Fruit fly (Drosophila melanogaster): ENCODE measurements around the gene CG7362.

CG7362 gene

dm6 chr3R:14721942-14722939, 32.0 kb downstream of the CG7362 start:
- TF ChIP-seq CG14655 (GFP tag; optimal IDR thresholded peaks at IDR 0.05) (peak; percentile 70), Pif1B (GFP tag; optimal IDR thresholded peaks at IDR 0.05) (peak; percentile 59), CG34367 (tag; optimal IDR thresholded peaks at IDR 0.05) (peak; percentile 14), CG4496 (GFP tag; IDR thresholded peaks at IDR 0.05) (peak; percentile 80), CG8301 (tag; optimal IDR thresholded peaks at IDR 0.05) (peak; percentile 70), CG10348 (GFP tag; IDR thresholded peaks at IDR 0.05) (no peak), D1 (tag; optimal IDR thresholded peaks at IDR 0.05) (no peak), CG32121 (GFP tag; IDR thresholded peaks at IDR 0.05) (peak; percentile 73), rn (GFP tag; IDR thresholded peaks at IDR 0.05) (peak; percentile 20; the same call in 1 of the 2 replicates), gl (tag; optimal IDR thresholded peaks at IDR 0.05) (no peak), CG12605 (GFP tag; IDR thresholded peaks at IDR 0.05) (no peak; the same call in 1 of the 2 replicates), Snoo (tag; optimal IDR thresholded peaks at IDR 0.05) (peak; percentile 36), CG8159 (tag; optimal IDR thresholded peaks at IDR 0.05) (peak; percentile 58), EcR (GFP tag; optimal IDR thresholded peaks at IDR 0.05) (peak; percentile 66), CG13204 (GFP tag; optimal IDR thresholded peaks at IDR 0.05) (no peak), CG17806 (tag; optimal IDR thresholded peaks at IDR 0.05) (peak; percentile 65), CG15710 (tag; optimal IDR thresholded peaks at IDR 0.05) (peak; percentile 19), fd96Ca (GFP tag; IDR thresholded peaks at IDR 0.05) (peak; percentile 77; the same call in 2 of the 3 replicates), Pif1A (GFP tag; optimal IDR thresholded peaks at IDR 0.05) (peak; percentile 58), Ets98B (GFP tag; IDR thresholded peaks at IDR 0.05) (peak; percentile 43), CG9948 (tag; optimal IDR thresholded peaks at IDR 0.05) (peak; percentile 64)

dm6 chr3R:14720885-14721284, 33.4 kb downstream of the CG7362 start:
- TF ChIP-seq EcR (GFP tag; optimal IDR thresholded peaks at IDR 0.05) = no peak
- TF ChIP-seq Pif1B (GFP tag; optimal IDR thresholded peaks at IDR 0.05) = no peak
- no peak for TF ChIP-seq gl (tag; optimal IDR thresholded peaks at IDR 0.05)
- TF ChIP-seq CG10348 (GFP tag; IDR thresholded peaks at IDR 0.05) = no peak
- no peak for TF ChIP-seq D1 (tag; optimal IDR thresholded peaks at IDR 0.05)
- TF ChIP-seq CG8301 (tag; optimal IDR thresholded peaks at IDR 0.05) = no peak
- TF ChIP-seq CG15710 (tag; optimal IDR thresholded peaks at IDR 0.05) = no peak
- no peak for TF ChIP-seq CG9948 (tag; optimal IDR thresholded peaks at IDR 0.05)
- TF ChIP-seq CG17806 (tag; optimal IDR thresholded peaks at IDR 0.05) = no peak
- no peak for TF ChIP-seq CG4496 (GFP tag; IDR thresholded peaks at IDR 0.05)
- TF ChIP-seq CG32121 (GFP tag; IDR thresholded peaks at IDR 0.05) = no peak
- TF ChIP-seq Pif1A (GFP tag; optimal IDR thresholded peaks at IDR 0.05) = no peak
- no peak for TF ChIP-seq CG14655 (GFP tag; optimal IDR thresholded peaks at IDR 0.05)
- no peak for TF ChIP-seq Ets98B (GFP tag; IDR thresholded peaks at IDR 0.05)

dm6 chr3R:14720130-14720529, 34.1 kb downstream of the CG7362 start:
- TF ChIP-seq Snoo (tag; optimal IDR thresholded peaks at IDR 0.05) (no peak), CG17806 (tag; optimal IDR thresholded peaks at IDR 0.05) (no peak), CG8159 (tag; optimal IDR thresholded peaks at IDR 0.05) (no peak), CG14655 (GFP tag; optimal IDR thresholded peaks at IDR 0.05) (peak; percentile 77), rn (GFP tag; IDR thresholded peaks at IDR 0.05) (peak; percentile 31; the same call in 1 of the 2 replicates), CG32121 (GFP tag; IDR thresholded peaks at IDR 0.05) (peak; percentile 82), gl (tag; optimal IDR thresholded peaks at IDR 0.05) (no peak), CG12605 (GFP tag; IDR thresholded peaks at IDR 0.05) (peak; percentile 24; the same call in 1 of the 2 replicates), CG8301 (tag; optimal IDR thresholded peaks at IDR 0.05) (peak; percentile 59), D1 (tag; optimal IDR thresholded peaks at IDR 0.05) (no peak), Pif1A (GFP tag; optimal IDR thresholded peaks at IDR 0.05) (no peak), fd96Ca (GFP tag; IDR thresholded peaks at IDR 0.05) (peak; percentile 85), Ets98B (GFP tag; IDR thresholded peaks at IDR 0.05) (peak; percentile 74), CG9948 (tag; optimal IDR thresholded peaks at IDR 0.05) (peak; percentile 19), CG10348 (GFP tag; IDR thresholded peaks at IDR 0.05) (peak; percentile 62), CG4496 (GFP tag; IDR thresholded peaks at IDR 0.05) (peak; percentile 78)

dm6 chr3R:14719380-14719779, 34.9 kb downstream of the CG7362 start:
- TF ChIP-seq CG34367 (tag; optimal IDR thresholded peaks at IDR 0.05) = peak; percentile 71
- TF ChIP-seq CG32121 (GFP tag; IDR thresholded peaks at IDR 0.05) = peak; percentile 88
- peak; percentile 91 for TF ChIP-seq fd96Ca (GFP tag; IDR thresholded peaks at IDR 0.05)
- peak; percentile 80 for TF ChIP-seq CG17806 (tag; optimal IDR thresholded peaks at IDR 0.05)
- peak; percentile 85 for TF ChIP-seq Pif1A (GFP tag; optimal IDR thresholded peaks at IDR 0.05)
- peak; percentile 78 for TF ChIP-seq Pif1B (GFP tag; optimal IDR thresholded peaks at IDR 0.05)
- peak; percentile 80 for TF ChIP-seq CG9948 (tag; optimal IDR thresholded peaks at IDR 0.05)
- TF ChIP-seq CG15710 (tag; optimal IDR thresholded peaks at IDR 0.05) = peak; percentile 72
- peak; percentile 63 for TF ChIP-seq rn (GFP tag; IDR thresholded peaks at IDR 0.05)
- peak; percentile 62 for TF ChIP-seq CG13204 (GFP tag; optimal IDR thresholded peaks at IDR 0.05)
- peak; percentile 92 for TF ChIP-seq CG8301 (tag; optimal IDR thresholded peaks at IDR 0.05)
- TF ChIP-seq D1 (tag; optimal IDR thresholded peaks at IDR 0.05) = peak; percentile 14
- no peak for TF ChIP-seq Snoo (tag; optimal IDR thresholded peaks at IDR 0.05)
- TF ChIP-seq EcR (GFP tag; optimal IDR thresholded peaks at IDR 0.05) = no peak
- peak; percentile 80 for TF ChIP-seq CG8159 (tag; optimal IDR thresholded peaks at IDR 0.05)
- TF ChIP-seq gl (tag; optimal IDR thresholded peaks at IDR 0.05) = peak; percentile 55
- TF ChIP-seq CG12605 (GFP tag; IDR thresholded peaks at IDR 0.05) = peak; percentile 79
- peak; percentile 91 for TF ChIP-seq Ets98B (GFP tag; IDR thresholded peaks at IDR 0.05)
- peak; percentile 91 for TF ChIP-seq CG14655 (GFP tag; optimal IDR thresholded peaks at IDR 0.05)
- TF ChIP-seq CG10348 (GFP tag; IDR thresholded peaks at IDR 0.05) = peak; percentile 41
- peak; percentile 92 for TF ChIP-seq CG4496 (GFP tag; IDR thresholded peaks at IDR 0.05)

- TF ChIP-seq D1 (tag; optimal IDR thresholded peaks at IDR 0.05) = no peak
- TF ChIP-seq fd96Ca (GFP tag; IDR thresholded peaks at IDR 0.05) = no peak
- TF ChIP-seq CG13204 (GFP tag; optimal IDR thresholded peaks at IDR 0.05) = no peak
- no peak for TF ChIP-seq CG8159 (tag; optimal IDR thresholded peaks at IDR 0.05)
- no peak for TF ChIP-seq gl (tag; optimal IDR thresholded peaks at IDR 0.05)
- no peak for TF ChIP-seq CG14655 (GFP tag; optimal IDR thresholded peaks at IDR 0.05)
- no peak for TF ChIP-seq CG4496 (GFP tag; IDR thresholded peaks at IDR 0.05)
- TF ChIP-seq CG9948 (tag; optimal IDR thresholded peaks at IDR 0.05) = no peak
- no peak for TF ChIP-seq CG12605 (GFP tag; IDR thresholded peaks at IDR 0.05)
- no peak; the same call in 1 of the 2 replicates for TF ChIP-seq Ets98B (GFP tag; IDR thresholded peaks at IDR 0.05)
- TF ChIP-seq CG32121 (GFP tag; IDR thresholded peaks at IDR 0.05) = no peak
Observed at dm6 chr3R:14717712-14718097, 36.6 kb downstream of the CG7362 start.

Measured in whole organism, pupa.